Worm (Caenorhabditis elegans): ENCODE measurements around the gene mif-2.
"Not testable (repeated sequence)": the region's sequence is repeated elsewhere in the genome, so short reads cannot be mapped to it uniquely, and the experiment has no call there.

mif-2 gene

DNA sequence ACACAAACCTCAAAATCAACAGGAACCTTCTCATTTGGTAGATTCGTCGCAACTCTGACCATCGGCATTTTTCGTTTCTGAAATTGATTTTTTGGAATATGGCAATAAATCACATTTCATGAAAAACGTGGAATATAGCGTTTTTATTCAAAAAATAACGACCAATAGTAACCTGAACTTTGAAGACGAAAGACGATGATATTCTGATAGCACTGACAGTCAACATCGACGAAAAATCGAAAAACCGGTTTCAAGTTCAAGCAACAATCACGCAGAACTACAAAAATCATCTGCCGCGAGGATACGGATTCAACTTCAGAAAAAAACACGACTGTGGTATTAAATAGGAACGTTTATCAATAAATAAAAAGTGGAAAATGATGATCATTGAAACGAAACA, at the start of gene mif-2:
Gene mif-2 (minus strand): TSS at position 281 of the 400 bp plus-strand sequence.
- TF ChIP-seq ztf-29 (GFP tag; IDR thresholded peaks at IDR 0.05) (no peak), med-1 (GFP tag; optimal IDR thresholded peaks at IDR 0.05; ENCODE audit: insufficient read depth) (no peak), ref-1 (GFP tag; conservative IDR thresholded peaks at IDR 0.05) (no peak), klf-2 (GFP tag; conservative IDR thresholded peaks at IDR 0.05) (no peak), ztf-23 (GFP tag; IDR thresholded peaks at IDR 0.05) (no peak), flt-1 (GFP tag; IDR thresholded peaks at IDR 0.05) (no peak), tab-1 (GFP tag; IDR thresholded peaks at IDR 0.05) (no peak), T22C8.4 (GFP tag; IDR thresholded peaks at IDR 0.05) (no peak), cog-1 (tag; optimal IDR thresholded peaks at IDR 0.05) (no peak)

DNA sequence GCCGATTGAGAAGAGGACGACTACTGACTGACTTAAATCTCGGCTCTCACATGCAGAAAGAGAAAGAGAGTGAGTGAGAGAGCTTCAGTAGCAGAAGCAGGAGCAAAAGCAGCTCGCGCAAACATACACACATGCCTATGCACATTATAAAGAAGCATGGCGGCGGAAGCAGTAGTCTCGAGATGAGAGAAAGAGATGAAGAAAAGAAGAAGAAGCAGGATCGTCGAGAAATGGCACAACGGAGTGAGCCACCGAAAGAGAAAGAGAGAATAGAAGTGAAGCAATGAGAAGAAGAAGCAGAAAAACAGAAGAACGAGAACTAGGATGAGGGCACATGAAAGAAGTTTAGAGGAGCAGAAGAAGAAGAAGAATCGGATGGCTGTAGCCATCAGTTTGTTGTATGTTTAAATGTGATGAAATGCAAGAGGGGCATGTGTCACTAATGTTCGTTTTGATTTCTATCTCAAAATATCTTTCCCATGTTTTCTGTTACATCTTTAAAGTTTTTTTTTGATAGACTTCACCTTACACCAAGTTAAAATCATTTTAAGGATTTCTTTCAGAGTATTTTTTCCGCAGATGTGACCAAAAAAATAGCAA, 48.7 kb upstream of the mif-2 start:
- TF ChIP-seq med-1 (GFP tag; optimal IDR thresholded peaks at IDR 0.05; ENCODE audit: insufficient read depth) (no peak), klf-2 (GFP tag; conservative IDR thresholded peaks at IDR 0.05) (no peak), ref-1 (GFP tag; conservative IDR thresholded peaks at IDR 0.05) (no peak), flt-1 (GFP tag; IDR thresholded peaks at IDR 0.05) (no peak), cog-1 (tag; optimal IDR thresholded peaks at IDR 0.05) (no peak), ztf-23 (GFP tag; IDR thresholded peaks at IDR 0.05) (no peak), ztf-29 (GFP tag; IDR thresholded peaks at IDR 0.05) (no peak), tab-1 (GFP tag; IDR thresholded peaks at IDR 0.05) (no peak), T22C8.4 (GFP tag; IDR thresholded peaks at IDR 0.05) (no peak)

DNA sequence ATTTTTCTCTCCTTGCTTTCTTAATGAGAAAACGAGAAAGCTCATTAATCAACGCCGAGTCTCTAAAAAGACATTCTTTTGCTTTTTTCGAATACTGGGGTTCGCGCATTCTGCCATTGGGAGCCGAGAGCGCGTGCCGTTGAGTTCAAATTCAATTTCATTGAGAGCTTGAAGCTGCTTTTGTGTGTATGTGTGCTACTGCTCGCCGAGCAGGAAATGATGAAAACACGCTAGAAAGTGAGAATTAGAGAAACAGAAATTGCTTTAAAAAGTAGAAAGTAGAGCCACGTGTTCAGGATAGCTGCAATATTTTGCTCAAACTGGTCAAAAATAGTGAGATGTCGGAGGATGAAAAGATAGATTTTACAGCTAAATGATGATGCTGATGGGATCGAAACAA, 47.4 kb upstream of the mif-2 start:
- TF ChIP-seq ztf-23 (GFP tag; IDR thresholded peaks at IDR 0.05): no peak
- no peak for TF ChIP-seq ref-1 (GFP tag; conservative IDR thresholded peaks at IDR 0.05)
- no peak for TF ChIP-seq T22C8.4 (GFP tag; IDR thresholded peaks at IDR 0.05)

DNA sequence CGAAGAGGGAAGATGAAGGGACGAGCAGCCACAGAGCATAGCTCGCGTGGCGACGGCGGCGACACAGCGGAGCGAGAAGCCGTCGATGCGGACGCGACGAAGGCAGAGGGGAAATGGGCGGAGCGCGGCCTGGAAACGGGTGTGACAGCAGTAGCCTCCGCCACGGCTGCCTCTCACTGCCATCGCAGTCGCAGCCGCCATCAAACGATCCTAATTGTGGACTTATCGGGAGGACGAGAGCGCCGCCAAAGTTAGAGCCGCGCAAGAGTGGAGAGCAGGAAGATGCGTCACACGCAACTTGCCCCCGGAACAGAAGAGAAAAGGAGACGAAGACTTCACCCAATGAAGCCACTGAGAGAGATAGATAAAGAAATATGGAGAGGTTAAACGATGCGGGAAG, 46.0 kb upstream of the mif-2 start:
- TF ChIP-seq med-1 (GFP tag; optimal IDR thresholded peaks at IDR 0.05; ENCODE audit: insufficient read depth) (no peak), cog-1 (tag; optimal IDR thresholded peaks at IDR 0.05) (no peak), klf-2 (GFP tag; conservative IDR thresholded peaks at IDR 0.05) (no peak), tab-1 (GFP tag; IDR thresholded peaks at IDR 0.05) (peak; percentile 30; the same call in 1 of the 2 replicates)

ce11 chrV:12020940-12021339, 42.7 kb upstream of the mif-2 start:
- TF ChIP-seq tab-1 (GFP tag; IDR thresholded peaks at IDR 0.05) (no peak), med-1 (GFP tag; optimal IDR thresholded peaks at IDR 0.05; ENCODE audit: insufficient read depth) (no peak), cog-1 (tag; optimal IDR thresholded peaks at IDR 0.05) (no peak), ztf-29 (GFP tag; IDR thresholded peaks at IDR 0.05) (no peak), ztf-23 (GFP tag; IDR thresholded peaks at IDR 0.05) (no peak), flt-1 (GFP tag; IDR thresholded peaks at IDR 0.05) (no peak), klf-2 (GFP tag; conservative IDR thresholded peaks at IDR 0.05) (no peak), T22C8.4 (GFP tag; IDR thresholded peaks at IDR 0.05) (no peak), ref-1 (GFP tag; conservative IDR thresholded peaks at IDR 0.05) (no peak)

DNA sequence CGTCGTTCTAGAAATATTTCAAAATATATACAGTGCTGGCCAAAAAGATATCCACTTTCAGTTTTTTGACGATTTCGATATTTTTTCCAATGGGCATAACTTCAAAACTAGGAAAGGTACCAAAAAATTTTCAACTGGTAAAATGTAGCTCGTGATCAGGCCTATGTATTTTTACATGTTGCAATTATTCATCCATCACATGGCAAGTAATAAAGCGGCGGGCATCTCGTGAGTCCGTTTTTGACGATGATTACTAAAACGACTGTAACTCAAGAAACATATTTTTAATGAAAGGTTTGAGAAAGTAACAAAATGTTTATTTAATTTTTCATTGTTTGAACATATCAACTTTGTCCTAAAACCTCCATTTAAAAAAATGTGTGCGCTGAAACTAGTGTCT, 41.8 kb upstream of the mif-2 start, which contains the start of gene F10C2.3:
Gene F10C2.3 (plus strand): TSS at position 301 of the 400 bp plus-strand sequence.
- not testable (repeated sequence) for TF ChIP-seq flt-1, ztf-29, T22C8.4 (GFP tag; IDR thresholded peaks at IDR 0.05)

DNA sequence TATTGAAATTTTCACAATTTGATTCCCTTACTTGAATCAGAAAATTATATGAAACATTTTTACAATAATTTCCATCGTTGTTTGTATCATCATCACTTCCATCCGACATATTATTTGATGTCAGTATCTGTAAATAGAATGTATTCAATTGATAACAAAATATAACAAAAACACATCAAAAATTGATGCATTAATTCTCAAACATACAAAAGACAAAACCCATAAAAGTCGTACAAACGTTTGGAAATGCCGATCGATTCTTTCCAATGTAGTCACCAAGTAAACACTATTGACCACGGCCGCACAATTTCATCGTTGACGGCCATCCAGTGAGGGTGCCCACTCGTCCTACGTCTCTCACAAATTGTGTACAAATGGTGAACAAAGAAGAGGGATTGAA, 35.0 kb upstream of the mif-2 start, which contains the start of gene add-2:
Gene add-2 (minus strand): TSS at position 109 of the 400 bp plus-strand sequence.
- no peak for TF ChIP-seq ztf-29 (GFP tag; IDR thresholded peaks at IDR 0.05)
- TF ChIP-seq tab-1 (GFP tag; IDR thresholded peaks at IDR 0.05): no peak
- no peak for TF ChIP-seq ref-1 (GFP tag; conservative IDR thresholded peaks at IDR 0.05)
- no peak for TF ChIP-seq flt-1 (GFP tag; IDR thresholded peaks at IDR 0.05)
- no peak for TF ChIP-seq med-1 (GFP tag; optimal IDR thresholded peaks at IDR 0.05; ENCODE audit: insufficient read depth)
- TF ChIP-seq T22C8.4 (GFP tag; IDR thresholded peaks at IDR 0.05): no peak
- TF ChIP-seq ztf-23 (GFP tag; IDR thresholded peaks at IDR 0.05): no peak
- TF ChIP-seq klf-2 (GFP tag; conservative IDR thresholded peaks at IDR 0.05): no peak
- TF ChIP-seq cog-1 (tag; optimal IDR thresholded peaks at IDR 0.05): no peak

DNA sequence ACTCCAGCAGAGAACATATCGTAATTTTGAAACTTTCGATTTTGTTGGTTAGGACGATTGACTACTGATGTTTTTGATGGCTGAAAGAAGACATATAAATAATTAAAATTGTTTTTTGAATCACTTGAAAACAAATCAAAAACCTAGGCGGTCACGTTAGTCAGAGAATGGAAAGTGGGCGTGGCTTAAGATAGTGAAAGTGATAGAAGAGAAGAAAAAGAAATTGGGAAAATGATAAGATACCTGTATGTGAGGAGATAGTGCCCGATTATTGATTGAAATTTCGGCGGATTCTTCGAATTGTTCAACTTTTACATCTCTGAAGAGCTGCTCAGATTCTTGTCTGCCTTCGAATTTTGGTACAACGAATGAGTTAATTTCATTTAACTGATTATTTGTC, 33.4 kb upstream of the mif-2 start:
- TF ChIP-seq cog-1 (tag; optimal IDR thresholded peaks at IDR 0.05): no peak
- TF ChIP-seq med-1 (GFP tag; optimal IDR thresholded peaks at IDR 0.05; ENCODE audit: insufficient read depth): no peak
- no peak for TF ChIP-seq T22C8.4 (GFP tag; IDR thresholded peaks at IDR 0.05)
- no peak for TF ChIP-seq ref-1 (GFP tag; conservative IDR thresholded peaks at IDR 0.05)
- no peak for TF ChIP-seq ztf-29 (GFP tag; IDR thresholded peaks at IDR 0.05)
- TF ChIP-seq ztf-23 (GFP tag; IDR thresholded peaks at IDR 0.05): no peak
- no peak for TF ChIP-seq flt-1 (GFP tag; IDR thresholded peaks at IDR 0.05)
- no peak for TF ChIP-seq tab-1 (GFP tag; IDR thresholded peaks at IDR 0.05)
- TF ChIP-seq klf-2 (GFP tag; conservative IDR thresholded peaks at IDR 0.05): no peak

DNA sequence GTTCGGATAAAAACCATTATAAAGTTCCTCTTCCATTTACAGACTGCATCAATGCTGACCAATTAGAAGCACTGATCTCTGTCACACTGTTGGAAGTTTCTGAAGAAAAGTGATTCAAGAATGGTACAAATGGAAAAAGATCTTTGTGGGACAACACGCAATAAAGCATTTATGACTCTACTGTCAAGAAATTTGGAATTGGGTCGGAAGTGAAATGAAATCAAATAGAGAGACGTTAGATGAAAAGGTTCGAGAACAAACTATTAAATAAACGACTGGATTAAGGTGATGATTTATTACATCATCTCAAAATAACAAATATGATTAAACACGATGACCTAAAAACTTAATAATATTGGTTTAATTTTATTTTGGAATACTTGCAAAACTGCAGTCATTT, 28.2 kb upstream of the mif-2 start, which contains the start of gene F57F5.3:
Gene F57F5.3 (minus strand): TSS at position 101 of the 400 bp plus-strand sequence.
- no peak for TF ChIP-seq klf-2 (GFP tag; conservative IDR thresholded peaks at IDR 0.05)
- TF ChIP-seq T22C8.4 (GFP tag; IDR thresholded peaks at IDR 0.05): no peak
- no peak for TF ChIP-seq tab-1 (GFP tag; IDR thresholded peaks at IDR 0.05)
- no peak for TF ChIP-seq ztf-29 (GFP tag; IDR thresholded peaks at IDR 0.05)
- TF ChIP-seq med-1 (GFP tag; optimal IDR thresholded peaks at IDR 0.05; ENCODE audit: insufficient read depth): no peak
- TF ChIP-seq flt-1 (GFP tag; IDR thresholded peaks at IDR 0.05): no peak
- TF ChIP-seq ref-1 (GFP tag; conservative IDR thresholded peaks at IDR 0.05): no peak

DNA sequence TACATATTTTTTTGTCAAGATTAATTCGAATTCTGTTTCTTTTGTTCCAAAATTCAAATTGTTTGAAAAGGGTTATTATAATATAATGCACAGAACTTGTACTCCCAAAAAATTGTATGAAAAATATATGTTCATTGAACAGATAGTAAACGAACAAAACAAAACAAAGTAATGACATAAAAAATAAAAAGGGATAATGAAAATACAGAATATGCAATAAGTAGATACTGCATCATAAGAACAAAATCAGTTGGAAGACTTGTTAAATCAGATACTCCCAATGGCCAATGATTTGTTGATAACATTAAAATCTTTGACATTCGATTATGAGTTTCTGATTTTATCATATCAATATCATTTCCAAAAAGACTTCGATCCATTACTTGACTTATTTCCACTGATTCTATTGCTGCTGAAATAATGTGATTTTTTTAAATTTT, 26.3 kb upstream of the mif-2 start:
- TF ChIP-seq med-1 (GFP tag; optimal IDR thresholded peaks at IDR 0.05; ENCODE audit: insufficient read depth) (no peak), klf-2 (GFP tag; conservative IDR thresholded peaks at IDR 0.05) (no peak)

All from whole organism, midembryonic.